Fruit fly (Drosophila melanogaster) whole organism, embryonic: ENCODE measurements around the gene CG7806.

Source experiments
- Aef1 ChIP-seq: fragments of 200-800 bp; sonication (Bioruptor generic); IDR thresholded peaks from 3 replicates; pipeline ENCODE4 v1.3.6; 2022; ENCODE audit warnings: missing biosample characterization, missing genetic modification characterization
- CG10543 ChIP-seq: fragments of 200-800 bp; sonication (Bioruptor generic); optimal IDR thresholded peaks from 3 replicates; lab custom pipeline; 2017; ENCODE audit warnings: missing biosample characterization, mild to moderate bottlenecking, missing genetic modification characterization, moderate library complexity
- CG11398 ChIP-seq: fragments of 200-800 bp; sonication (Bioruptor generic); optimal IDR thresholded peaks from 2 replicates; lab custom pipeline; 2016; ENCODE audit warnings: missing biosample characterization, missing genetic modification characterization
- CG11696 ChIP-seq: fragments of 200-800 bp; sonication (Bioruptor generic); IDR thresholded peaks from 2 replicates; pipeline ENCODE4 v1.3.6; 2022; ENCODE audit warnings: missing biosample characterization, missing genetic modification characterization
- CG13894 ChIP-seq: fragments of 200-800 bp; sonication (Bioruptor generic); optimal IDR thresholded peaks from 3 replicates; lab custom pipeline; 2018; ENCODE audit warnings: missing biosample characterization, mild to moderate bottlenecking, missing genetic modification characterization, moderate library complexity
- CG14441 ChIP-seq: fragments of 200-800 bp; sonication (Bioruptor generic); IDR thresholded peaks from 2 replicates; pipeline ENCODE4 v1.3.6; 2022; ENCODE audit warnings: missing biosample characterization, missing genetic modification characterization
- CG15073 ChIP-seq: fragments of 200-800 bp; sonication (Bioruptor generic); optimal IDR thresholded peaks from 2 replicates; lab custom pipeline; 2016; ENCODE audit warnings: missing biosample characterization, missing genetic modification characterization
- CG15696 ChIP-seq: fragments of 200-800 bp; sonication (Bioruptor generic); optimal IDR thresholded peaks from 2 replicates; lab custom pipeline; 2019; ENCODE audit warnings: missing biosample characterization, mild to moderate bottlenecking, missing genetic modification characterization, moderate library complexity
- CG17385 ChIP-seq: fragments of 200-800 bp; sonication (Bioruptor generic); optimal IDR thresholded peaks from 3 replicates; lab custom pipeline; 2018; ENCODE audit warnings: missing biosample characterization, mild to moderate bottlenecking, missing genetic modification characterization
- CG1792 ChIP-seq: fragments of 200-800 bp; sonication (Bioruptor generic); optimal IDR thresholded peaks from 2 replicates; lab custom pipeline; 2016; ENCODE audit warnings: missing biosample characterization, missing genetic modification characterization
- CG30431 ChIP-seq: fragments of 200-800 bp; sonication (Bioruptor generic); optimal IDR thresholded peaks from 2 replicates; lab custom pipeline; 2017; ENCODE audit warnings: missing biosample characterization, missing genetic modification characterization
- CG31365 ChIP-seq: fragments of 200-800 bp; sonication (Bioruptor generic); optimal IDR thresholded peaks from 2 replicates; lab custom pipeline; 2018; ENCODE audit warnings: missing biosample characterization, mild to moderate bottlenecking, missing genetic modification characterization
- CG31441 ChIP-seq: fragments of 200-800 bp; sonication (Bioruptor generic); IDR thresholded peaks from 2 replicates; pipeline ENCODE4 v1.3.6; 2022; ENCODE audit warnings: missing biosample characterization, missing genetic modification characterization
- CG3995 ChIP-seq: fragments of 200-800 bp; sonication (Bioruptor generic); optimal IDR thresholded peaks from 3 replicates; lab custom pipeline; 2016; ENCODE audit warnings: missing biosample characterization, missing genetic modification characterization
- CG4360 ChIP-seq: fragments of 200-800 bp; sonication (Bioruptor generic); IDR thresholded peaks from 2 replicates; pipeline ENCODE4 v1.3.6; 2022; ENCODE audit warnings: missing biosample characterization, missing genetic modification characterization
- CG6689 ChIP-seq: fragments of 200-800 bp; sonication (Bioruptor generic); IDR thresholded peaks from 2 replicates; pipeline ENCODE4 v1.3.6; 2022; ENCODE audit warnings: missing biosample characterization, missing genetic modification characterization
- CG6765 ChIP-seq: fragments of 200-800 bp; sonication (Bioruptor generic); optimal IDR thresholded peaks from 3 replicates; lab custom pipeline; 2017; ENCODE audit warnings: missing biosample characterization, mild to moderate bottlenecking, missing genetic modification characterization
- CG7556 ChIP-seq: fragments of 200-800 bp; sonication (Bioruptor generic); optimal IDR thresholded peaks from 2 replicates; lab custom pipeline; 2017; ENCODE audit warnings: missing biosample characterization, mild to moderate bottlenecking, missing genetic modification characterization
- CG7786 ChIP-seq: fragments of 200-800 bp; sonication (Bioruptor generic); optimal IDR thresholded peaks from 2 replicates; lab custom pipeline; 2016; ENCODE audit warnings: missing biosample characterization, missing genetic modification characterization
- CG9797 ChIP-seq: fragments of 200-800 bp; sonication (Bioruptor generic); optimal IDR thresholded peaks from 3 replicates; lab custom pipeline; 2018; ENCODE audit warnings: missing biosample characterization, mild to moderate bottlenecking, missing genetic modification characterization
- D ChIP-seq, 2 experiments: fragments of 200-800 bp in 1 of 2; fragments of >200 bp in 1 of 2; sonication (Bioruptor generic) in 1 of 2; optimal IDR thresholded peaks; 2 replicates in 1 of 2; 3 replicates in 1 of 2; lab custom pipeline; 2017; ENCODE audit warnings: mild to moderate bottlenecking in 1 of 2, missing biosample characterization in 1 of 2, missing genetic modification characterization in 1 of 2, missing genetic modification reagents in 1 of 2
- D19B ChIP-seq: fragments of 200-800 bp; sonication (Bioruptor generic); optimal IDR thresholded peaks from 2 replicates; lab custom pipeline; 2017; ENCODE audit warnings: missing biosample characterization, mild to moderate bottlenecking, missing genetic modification characterization
- ERR ChIP-seq: fragments of 200-800 bp; sonication (Bioruptor generic); optimal IDR thresholded peaks from 2 replicates; lab custom pipeline; 2016; ENCODE audit warnings: missing biosample characterization, missing genetic modification characterization
- Elba2 ChIP-seq: fragments of 200-800 bp; sonication (Bioruptor generic); optimal IDR thresholded peaks from 3 replicates; lab custom pipeline; 2016; ENCODE audit warnings: missing biosample characterization, missing genetic modification characterization
- Ets65A ChIP-seq: fragments of 200-800 bp; sonication (Bioruptor generic); peaks from one replicate; lab custom pipeline; 2016; ENCODE audit warnings: missing biosample characterization, missing genetic modification characterization
- Fer2 ChIP-seq: fragments of 200-800 bp; sonication (Bioruptor generic); optimal IDR thresholded peaks from 2 replicates; lab custom pipeline; 2018; ENCODE audit warnings: missing biosample characterization, mild to moderate bottlenecking, missing genetic modification characterization, moderate library complexity
- Gsc ChIP-seq: fragments of 200-800 bp; sonication (Bioruptor generic); IDR thresholded peaks from 2 replicates; pipeline ENCODE4 v1.3.6; 2022; ENCODE audit warnings: missing biosample characterization, missing genetic modification characterization
- MBD-R2 ChIP-seq: fragments of 200-800 bp; sonication (Bioruptor generic); IDR thresholded peaks from 2 replicates; pipeline ENCODE4 v1.3.6; 2022; ENCODE audit warnings: missing biosample characterization, missing genetic modification characterization
- Meics ChIP-seq: fragments of 200-800 bp; sonication (Bioruptor generic); optimal IDR thresholded peaks from 2 replicates; lab custom pipeline; 2017; ENCODE audit warnings: missing biosample characterization, mild to moderate bottlenecking, missing genetic modification characterization
- Mes4 ChIP-seq: fragments of 200-800 bp; sonication (Bioruptor generic); optimal IDR thresholded peaks from 2 replicates; lab custom pipeline; 2016; ENCODE audit warnings: missing biosample characterization, missing genetic modification characterization
- Nf-YA ChIP-seq: fragments of 200-800 bp; sonication (Bioruptor generic); IDR thresholded peaks from 2 replicates; pipeline ENCODE4 v1.3.6; 2022; ENCODE audit warnings: missing biosample characterization, missing genetic modification characterization
- Nf-YB ChIP-seq: fragments of 200-800 bp; sonication (Bioruptor generic); optimal IDR thresholded peaks from 3 replicates; lab custom pipeline; 2019; ENCODE audit warnings: missing biosample characterization, mild to moderate bottlenecking, missing genetic modification characterization, moderate library complexity
- Nf-YC ChIP-seq: fragments of 200-800 bp; optimal IDR thresholded peaks from 3 replicates; lab custom pipeline; 2019; ENCODE audit warnings: missing biosample characterization, mild to moderate bottlenecking, missing genetic modification characterization, moderate library complexity
- YL-1 ChIP-seq: fragments of 200-800 bp; sonication (Bioruptor generic); optimal IDR thresholded peaks from 3 replicates; lab custom pipeline; 2017; ENCODE audit warnings: missing biosample characterization, mild to moderate bottlenecking, missing genetic modification characterization
- ac ChIP-seq: fragments of 200-800 bp; sonication (Bioruptor generic); optimal IDR thresholded peaks from 3 replicates; lab custom pipeline; 2017; ENCODE audit warnings: missing biosample characterization, mild to moderate bottlenecking, missing genetic modification characterization
- cad ChIP-seq: fragments of >200 bp; optimal IDR thresholded peaks from 2 replicates; lab custom pipeline; 2017; ENCODE audit warnings: missing biosample characterization, missing genetic modification characterization
- chif ChIP-seq, 2 experiments: fragments of 200-800 bp; sonication (Bioruptor generic); optimal IDR thresholded peaks; 3 replicates each; lab custom pipeline; 2016; ENCODE audit warnings: missing biosample characterization in 2 of 2, missing genetic modification characterization in 2 of 2
- corto ChIP-seq: fragments of 200-800 bp; sonication (Bioruptor generic); optimal IDR thresholded peaks from 2 replicates; lab custom pipeline; 2016; ENCODE audit warnings: missing biosample characterization, mild to moderate bottlenecking, missing genetic modification characterization, moderate library complexity
- exex ChIP-seq: fragments of 200-800 bp; sonication (Bioruptor generic); optimal IDR thresholded peaks from 4 replicates; lab custom pipeline; 2018; ENCODE audit warnings: missing biosample characterization, mild to moderate bottlenecking, missing genetic modification characterization, moderate library complexity
- fd64A ChIP-seq: fragments of 200-800 bp; sonication (Bioruptor generic); optimal IDR thresholded peaks from 3 replicates; lab custom pipeline; 2018; ENCODE audit warnings: missing biosample characterization, mild to moderate bottlenecking, missing genetic modification characterization
- gce ChIP-seq: fragments of 200-800 bp; sonication (Bioruptor generic); IDR thresholded peaks from 3 replicates; pipeline ENCODE4 v1.3.6; 2022; ENCODE audit warnings: missing biosample characterization, missing genetic modification characterization
- gcm2 ChIP-seq: fragments of 200-800 bp; sonication (Bioruptor generic); optimal IDR thresholded peaks from 2 replicates; lab custom pipeline; 2016; ENCODE audit warnings: missing biosample characterization, missing genetic modification characterization
- gsb ChIP-seq: fragments of 200-800 bp; sonication (Bioruptor generic); IDR thresholded peaks from 2 replicates; pipeline ENCODE4 v1.3.6; 2022; ENCODE audit warnings: missing biosample characterization, missing genetic modification characterization
- kni ChIP-seq: fragments of 200-800 bp; sonication (Bioruptor generic); optimal IDR thresholded peaks from 3 replicates; lab custom pipeline; 2017; ENCODE audit warnings: mild to moderate bottlenecking, missing biosample characterization, missing genetic modification reagents, missing genetic modification characterization
- nau ChIP-seq: fragments of 200-800 bp; sonication (Bioruptor generic); optimal IDR thresholded peaks from 3 replicates; lab custom pipeline; 2017; ENCODE audit warnings: missing biosample characterization, mild to moderate bottlenecking, missing genetic modification characterization, missing genetic modification reagents
- nerfin-2 ChIP-seq: fragments of 200-800 bp; sonication (Bioruptor generic); IDR thresholded peaks from 2 replicates; pipeline ENCODE4 v1.3.6; 2022; ENCODE audit warnings: missing biosample characterization, missing genetic modification characterization; ENCODE audit not compliant: partially characterized antibody
- sens ChIP-seq: fragments of 200-800 bp; sonication (Bioruptor generic); peaks from one replicate; lab custom pipeline; 2016; ENCODE audit warnings: missing biosample characterization, missing genetic modification characterization
- sim ChIP-seq: fragments of 200-800 bp; sonication (Bioruptor generic); IDR thresholded peaks from 2 replicates; pipeline ENCODE4 v1.3.6; 2022; ENCODE audit warnings: missing biosample characterization, missing genetic modification characterization
- tup ChIP-seq: fragments of 200-800 bp; sonication (Bioruptor generic); optimal IDR thresholded peaks from 2 replicates; lab custom pipeline; 2016; ENCODE audit warnings: missing biosample characterization, mild to moderate bottlenecking, missing genetic modification characterization, moderate library complexity
- vfl ChIP-seq: fragments of 200-800 bp; sonication (Bioruptor generic); optimal IDR thresholded peaks from 2 replicates; lab custom pipeline; 2016; ENCODE audit warnings: missing biosample characterization, missing genetic modification characterization

CG7806 gene

dm6 chr2L:8361204-8361952 is 50.2 kb downstream of the CG7806 start (continued):
- TF ChIP-seq D (optimal IDR thresholded peaks at IDR 0.05; lab: Kevin White, UChicago), result no peak
- TF ChIP-seq D (GFP tag; optimal IDR thresholded peaks at IDR 0.05; lab: Kevin White, UChicago), result peak; percentile 46
- no peak for TF ChIP-seq CG31365
- TF ChIP-seq fd64A, result peak; percentile 62
- no peak for TF ChIP-seq gcm2
- TF ChIP-seq Elba2 (GFP tag; lab: Kevin White, UChicago), result no peak
- TF ChIP-seq sim (GFP tag; lab: Robert Waterston, UW), result no peak
- no peak for TF ChIP-seq CG30431 (GFP tag; lab: Kevin White, UChicago)
- no peak for TF ChIP-seq Meics (GFP tag; lab: Kevin White, UChicago)
- TF ChIP-seq gsb (GFP tag; lab: Robert Waterston, UW), result no peak
- TF ChIP-seq ERR (GFP tag; lab: Kevin White, UChicago), result no peak
- no peak for TF ChIP-seq cad (GFP tag; lab: Kevin White, UChicago)
- TF ChIP-seq MBD-R2 (GFP tag; lab: Robert Waterston, UW), result peak; percentile 20; the same call in 1 of the 2 replicates
- TF ChIP-seq D19B, result no peak
- TF ChIP-seq Nf-YA (GFP tag; lab: Robert Waterston, UW), result no peak
- no peak for TF ChIP-seq CG13894
- TF ChIP-seq chif (GFP tag; optimal IDR thresholded peaks at IDR 0.05; lab: Kevin White, UChicago), result no peak
- peak; percentile 46 for TF ChIP-seq kni (GFP tag; lab: Kevin White, UChicago)
- TF ChIP-seq Mes4 (GFP tag; lab: Kevin White, UChicago), result no peak
- TF ChIP-seq nau, result no peak
- TF ChIP-seq Nf-YB (GFP tag; lab: Kevin White, UChicago), result no peak
- no peak for TF ChIP-seq gce
- no peak for TF ChIP-seq CG9797
- TF ChIP-seq CG7786 (GFP tag; lab: Kevin White, UChicago), result no peak
- TF ChIP-seq corto, result no peak
- no peak for TF ChIP-seq CG15073
- TF ChIP-seq CG14441 (GFP tag; lab: Robert Waterston, UW), result no peak
- peak; percentile 9 for TF ChIP-seq Ets65A (GFP tag; lab: Kevin White, UChicago)
- TF ChIP-seq CG3995 (GFP tag; lab: Kevin White, UChicago), result no peak
- TF ChIP-seq YL-1 (GFP tag; lab: Kevin White, UChicago), result no peak
- no peak for TF ChIP-seq Aef1
- TF ChIP-seq vfl, result no peak
- TF ChIP-seq CG6765, result no peak
- TF ChIP-seq nerfin-2, result no peak
- TF ChIP-seq tup, result no peak
- peak; percentile 44 for TF ChIP-seq CG7556 (GFP tag; lab: Kevin White, UChicago)
- no peak for TF ChIP-seq Fer2 (tag; lab: Kevin White, UChicago)
- no peak for TF ChIP-seq CG11696 (GFP tag; lab: Robert Waterston, UW)
- TF ChIP-seq CG6689 (GFP tag; lab: Robert Waterston, UW), result no peak
- TF ChIP-seq sens, result peak; percentile 82
- TF ChIP-seq CG1792 (GFP tag; lab: Kevin White, UChicago), result no peak
- TF ChIP-seq CG31441 (GFP tag; lab: Robert Waterston, UW), result 0 out of 2 replicates have a peak, but pooled peaks have one; percentile 20
- no peak for TF ChIP-seq Nf-YC
- TF ChIP-seq Gsc (GFP tag; lab: Robert Waterston, UW), result no peak
- peak; percentile 10 for TF ChIP-seq CG17385 (GFP tag; lab: Kevin White, UChicago)
- no peak for TF ChIP-seq CG10543 (GFP tag; lab: Kevin White, UChicago)
- peak; percentile 8 for TF ChIP-seq exex
- TF ChIP-seq CG4360 (GFP tag; lab: Robert Waterston, UW), result no peak
- no peak for TF ChIP-seq ac (GFP tag; lab: Kevin White, UChicago)
- no peak for TF ChIP-seq CG15696
- no peak for TF ChIP-seq CG11398 (GFP tag; lab: Kevin White, UChicago)
